Worm (Caenorhabditis elegans): Measurements from ENCODE around the gene hsp-60.
A peak's percentile ranks its signal among the peaks of the same experiment; 100 is the strongest.

hsp-60 gene

ce11 chrIII:1618915-1619314 is 627 bp upstream of the hsp-60 start, which contains the start of gene Y22D7AL.10:
Y22D7AL.10 (minus strand) TSS chrIII:1618929.
- peak; percentile 85 for TF ChIP-seq blmp-1 (tag; optimal IDR thresholded peaks at IDR 0.05)
- TF ChIP-seq mls-2 (tag; optimal IDR thresholded peaks at IDR 0.05) = peak; percentile 92
- peak; percentile 49 for TF ChIP-seq unc-62 (GFP tag; optimal IDR thresholded peaks at IDR 0.05)
- TF ChIP-seq ham-2 (GFP tag; optimal IDR thresholded peaks at IDR 0.05) = peak; percentile 80
- TF ChIP-seq nhr-2 (tag; optimal IDR thresholded peaks at IDR 0.05) = peak; percentile 61
- peak; percentile 13 for TF ChIP-seq lin-32 (GFP tag; optimal IDR thresholded peaks at IDR 0.05)
- TF ChIP-seq nhr-76 (tag; optimal IDR thresholded peaks at IDR 0.05) = peak; percentile 74
- peak; percentile 81 for TF ChIP-seq nhr-12 (tag; optimal IDR thresholded peaks at IDR 0.05)
- TF ChIP-seq snpc-4 (tag; optimal IDR thresholded peaks at IDR 0.05) = no peak
- peak; percentile 88 for TF ChIP-seq unc-120 (tag; optimal IDR thresholded peaks at IDR 0.05; ENCODE audit: poor library complexity, severe bottlenecking)
- TF ChIP-seq mep-1 (tag; optimal IDR thresholded peaks at IDR 0.05) = peak; percentile 97
- peak; percentile 93 for TF ChIP-seq nhr-237 (tag; optimal IDR thresholded peaks at IDR 0.05)
- TF ChIP-seq hlh-1 (tag; optimal IDR thresholded peaks at IDR 0.05) = peak; percentile 63
- peak; percentile 91 for TF ChIP-seq pha-4 (tag; optimal IDR thresholded peaks at IDR 0.05)
- peak; percentile 30 for TF ChIP-seq flh-1 (GFP tag; optimal IDR thresholded peaks at IDR 0.05)
- peak; percentile 65 for TF ChIP-seq sem-2 (GFP tag; optimal IDR thresholded peaks at IDR 0.05)
- peak; percentile 84 for TF ChIP-seq ceh-83 (GFP tag; optimal IDR thresholded peaks at IDR 0.05)
- peak; percentile 84 for TF ChIP-seq cnd-1 (tag; optimal IDR thresholded peaks at IDR 0.05)
- TF ChIP-seq sptf-1 (tag; optimal IDR thresholded peaks at IDR 0.05) = peak; percentile 96
- peak; percentile 80 for TF ChIP-seq tbx-8 (GFP tag; optimal IDR thresholded peaks at IDR 0.05)
- TF ChIP-seq zip-8 (tag; optimal IDR thresholded peaks at IDR 0.05) = no peak
- TF ChIP-seq mab-5 (tag; optimal IDR thresholded peaks at IDR 0.05) = peak; percentile 88
- TF ChIP-seq elt-3 (tag; optimal IDR thresholded peaks at IDR 0.05) = no peak
- TF ChIP-seq ces-1 (GFP tag; optimal IDR thresholded peaks at IDR 0.05) = peak; percentile 90
- TF ChIP-seq ceh-39 (tag; optimal IDR thresholded peaks at IDR 0.05) = peak; percentile 88
- TF ChIP-seq ztf-11 (tag; optimal IDR thresholded peaks at IDR 0.05) = peak; percentile 90
- peak; percentile 87 for TF ChIP-seq ceh-43 (GFP tag; optimal IDR thresholded peaks at IDR 0.05)
- peak; percentile 94 for TF ChIP-seq lsy-2 (tag; optimal IDR thresholded peaks at IDR 0.05)
- peak; percentile 90 for TF ChIP-seq M03D4.4 (tag; optimal IDR thresholded peaks at IDR 0.05)
- peak; percentile 77 for TF ChIP-seq bed-3 (GFP tag; optimal IDR thresholded peaks at IDR 0.05)
- TF ChIP-seq drap-1 (GFP tag; optimal IDR thresholded peaks at IDR 0.05) = peak; percentile 89
- no peak for TF ChIP-seq nhr-28 (tag; optimal IDR thresholded peaks at IDR 0.05)
- TF ChIP-seq elt-1 (tag; optimal IDR thresholded peaks at IDR 0.05; ENCODE audit: borderline replicate concordance, insufficient read depth) = peak; percentile 62
- peak; percentile 99 for TF ChIP-seq lin-13 (tag; optimal IDR thresholded peaks at IDR 0.05)
- peak; percentile 7 for TF ChIP-seq unc-39 (tag; optimal IDR thresholded peaks at IDR 0.05)

- TF ChIP-seq mab-5 (tag; optimal IDR thresholded peaks at IDR 0.05) (no peak), ceh-83 (GFP tag; optimal IDR thresholded peaks at IDR 0.05) (no peak), flh-1 (GFP tag; optimal IDR thresholded peaks at IDR 0.05) (no peak), ces-1 (GFP tag; optimal IDR thresholded peaks at IDR 0.05) (no peak), M03D4.4 (tag; optimal IDR thresholded peaks at IDR 0.05) (no peak), lsy-2 (tag; optimal IDR thresholded peaks at IDR 0.05) (no peak)
Measured at ce11 chrIII:1619890-1620289, 348 bp downstream of the hsp-60 start.

- no peak for TF ChIP-seq snpc-4 (tag; optimal IDR thresholded peaks at IDR 0.05)
- TF ChIP-seq unc-62 (GFP tag; optimal IDR thresholded peaks at IDR 0.05) = no peak
- TF ChIP-seq mab-5 (tag; optimal IDR thresholded peaks at IDR 0.05) = no peak
- no peak for TF ChIP-seq ceh-43 (GFP tag; optimal IDR thresholded peaks at IDR 0.05)
- no peak for TF ChIP-seq flh-1 (GFP tag; optimal IDR thresholded peaks at IDR 0.05)
- no peak for TF ChIP-seq nhr-237 (tag; optimal IDR thresholded peaks at IDR 0.05)
- no peak for TF ChIP-seq pha-4 (tag; optimal IDR thresholded peaks at IDR 0.05)
- no peak for TF ChIP-seq ceh-83 (GFP tag; optimal IDR thresholded peaks at IDR 0.05)
- no peak for TF ChIP-seq zip-8 (tag; optimal IDR thresholded peaks at IDR 0.05)
- no peak for TF ChIP-seq unc-39 (tag; optimal IDR thresholded peaks at IDR 0.05)
- TF ChIP-seq nhr-76 (tag; optimal IDR thresholded peaks at IDR 0.05) = no peak
- no peak for TF ChIP-seq ztf-11 (tag; optimal IDR thresholded peaks at IDR 0.05)
- no peak for TF ChIP-seq nhr-2 (tag; optimal IDR thresholded peaks at IDR 0.05)
- TF ChIP-seq M03D4.4 (tag; optimal IDR thresholded peaks at IDR 0.05) = no peak
- TF ChIP-seq hlh-1 (tag; optimal IDR thresholded peaks at IDR 0.05) = no peak
- TF ChIP-seq elt-3 (tag; optimal IDR thresholded peaks at IDR 0.05) = no peak
- TF ChIP-seq lin-13 (tag; optimal IDR thresholded peaks at IDR 0.05) = no peak
- no peak for TF ChIP-seq ham-2 (GFP tag; optimal IDR thresholded peaks at IDR 0.05)
- TF ChIP-seq ceh-39 (tag; optimal IDR thresholded peaks at IDR 0.05) = no peak
Measured at ce11 chrIII:1621330-1621729, 1.8 kb downstream of the hsp-60 start.
